Fruit fly (Drosophila melanogaster): ENCODE results near the gene Rcd4.
A peak's percentile ranks its signal among the peaks of the same experiment; 100 is the strongest.

Rcd4 gene

dm6 chr2L:8344536-8344935 lies 38.1 kb upstream of the Rcd4 start (continued):
- TF ChIP-seq B-H2 (GFP tag; optimal IDR thresholded peaks at IDR 0.05) (peak; percentile 18), HmgZ (tag; optimal IDR thresholded peaks at IDR 0.05) (peak; percentile 27), Hr78 (GFP tag; optimal IDR thresholded peaks at IDR 0.05) (peak in 1 of 2 experiments; percentile 68), CG5180 (GFP tag; optimal IDR thresholded peaks at IDR 0.05) (peak; percentile 74), CG34376 (GFP tag; optimal IDR thresholded peaks at IDR 0.05) (peak; percentile 78), p53 (GFP tag; optimal IDR thresholded peaks at IDR 0.05) (no peak), CG8924 (tag; optimal IDR thresholded peaks at IDR 0.05) (no peak), Nf-YC (tag; optimal IDR thresholded peaks at IDR 0.05) (no peak)

dm6 chr2L:8346260-8346659 lies 36.4 kb upstream of the Rcd4 start, which contains the start of gene CG7778:
Gene CG7778 (plus strand): TSS chr2L:8346620.
- TF ChIP-seq C15 (GFP tag; IDR thresholded peaks at IDR 0.05) (no peak), CG10321 (GFP tag; IDR thresholded peaks at IDR 0.05) (peak; percentile 46; the same call in 1 of the 2 replicates), CG4820 (GFP tag; optimal IDR thresholded peaks at IDR 0.05) (no peak), wdn (GFP tag; IDR thresholded peaks at IDR 0.05) (no peak), tin (GFP tag; optimal IDR thresholded peaks at IDR 0.05) (no peak), az2 (GFP tag; optimal IDR thresholded peaks at IDR 0.05) (no peak), stc (GFP tag; IDR thresholded peaks at IDR 0.05) (peak; percentile 30; the same call in 1 of the 2 replicates), BtbVII (GFP tag; optimal IDR thresholded peaks at IDR 0.05) (no peak), chif (GFP tag; optimal IDR thresholded peaks at IDR 0.05) (no peak), Nf-YB (GFP tag; optimal IDR thresholded peaks at IDR 0.05) (no peak), Atf6 (GFP tag; IDR thresholded peaks at IDR 0.05) (no peak), CG12769 (tag; optimal IDR thresholded peaks at IDR 0.05) (no peak), CG1832 (GFP tag; optimal IDR thresholded peaks at IDR 0.05) (peak; percentile 65), Ravus (GFP tag; IDR thresholded peaks at IDR 0.05) (no peak), lbe (GFP tag; optimal IDR thresholded peaks at IDR 0.05) (no peak), Adf1 (GFP tag; IDR thresholded peaks at IDR 0.05) (peak; percentile 82), exex (tag; optimal IDR thresholded peaks at IDR 0.05) (peak; percentile 48), Eip74EF (GFP tag; optimal IDR thresholded peaks at IDR 0.05) (no peak), caup (GFP tag; optimal IDR thresholded peaks at IDR 0.05; ENCODE audit: severe bottlenecking) (no peak), nau (GFP tag; optimal IDR thresholded peaks at IDR 0.05) (no peak), Med (GFP tag) (peak; percentile 58), CG31388 (GFP tag; optimal IDR thresholded peaks at IDR 0.05) (no peak), Lhr (GFP tag; optimal IDR thresholded peaks at IDR 0.05) (no peak), toy (GFP tag; IDR thresholded peaks at IDR 0.05) (no peak), CG7745 (tag; optimal IDR thresholded peaks at IDR 0.05) (peak; percentile 44), Nf-YA (GFP tag; IDR thresholded peaks at IDR 0.05) (no peak), sd (tag; optimal IDR thresholded peaks at IDR 0.05) (peak; percentile 20), vvl (GFP tag; IDR thresholded peaks at IDR 0.05) (0 out of 2 replicates have a peak, but pooled peaks have one; percentile 26), CG3163 (GFP tag; optimal IDR thresholded peaks at IDR 0.05) (peak; percentile 94), Trl (optimal IDR thresholded peaks at IDR 0.05) (peak; percentile 60 to 65), Trl (GFP tag; optimal IDR thresholded peaks at IDR 0.05) (no peak), mam (GFP tag; optimal IDR thresholded peaks at IDR 0.05) (no peak), pho (GFP tag; optimal IDR thresholded peaks at IDR 0.05) (no peak), Hr78 (GFP tag; optimal IDR thresholded peaks at IDR 0.05) (no peak), CG14441 (GFP tag; IDR thresholded peaks at IDR 0.05) (no peak), bsh (GFP tag; optimal IDR thresholded peaks at IDR 0.05) (no peak), CG10543 (GFP tag; optimal IDR thresholded peaks at IDR 0.05) (no peak), sens-2 (GFP tag; IDR thresholded peaks at IDR 0.05) (no peak), CG9215 (GFP tag; IDR thresholded peaks at IDR 0.05) (no peak), Taf1 (GFP tag; IDR thresholded peaks at IDR 0.05) (no peak), gro (GFP tag; optimal IDR thresholded peaks at IDR 0.05) (no peak), Sox100B (GFP tag; optimal IDR thresholded peaks at IDR 0.05) (no peak)

Data from whole organism, embryonic.